Worm (Caenorhabditis elegans) whole organism, L1 larva: ENCODE measurements around the gene pac-1.

Experiments
- C04F5.9 ChIP-seq: sonication (generic microtip); optimal IDR thresholded peaks from 2 replicates; lab custom pipeline; 2016; ENCODE audit warnings: missing genetic modification characterization, missing compliant biosample characterization
- C16A3.4 ChIP-seq: fragments of 150-350 bp; optimal IDR thresholded peaks from 2 replicates; lab custom pipeline; 2014; ENCODE audit warnings: missing biosample characterization, missing genetic modification characterization
- F16B12.6 ChIP-seq: fragments of 150-350 bp; optimal IDR thresholded peaks from 2 replicates; lab custom pipeline; 2014; ENCODE audit warnings: missing biosample characterization, missing genetic modification characterization
- aha-1 ChIP-seq: fragments of 150-350 bp; optimal IDR thresholded peaks from 2 replicates; lab custom pipeline; 2014; ENCODE audit warnings: missing biosample characterization, missing genetic modification characterization
- alr-1 ChIP-seq: fragments of 200-800 bp; sonication (Bioruptor generic); optimal IDR thresholded peaks from 2 replicates; lab custom pipeline; 2018; ENCODE audit warnings: borderline replicate concordance, mild to moderate bottlenecking, missing genetic modification characterization, missing compliant biosample characterization
- aly-2 ChIP-seq: fragments of 150-350 bp; optimal IDR thresholded peaks from 2 replicates; lab custom pipeline; 2014; ENCODE audit warnings: missing biosample characterization, missing genetic modification characterization
- blmp-1 ChIP-seq: fragments of 150-350 bp; optimal IDR thresholded peaks from 2 replicates; lab custom pipeline; 2014; ENCODE audit warnings: missing biosample characterization, missing genetic modification characterization
- ceh-88 ChIP-seq: fragments of 200-800 bp; sonication (Bioruptor generic); IDR thresholded peaks from 2 replicates; pipeline ENCODE4 v1.3.6; 2022; ENCODE audit warnings: missing genetic modification characterization, missing compliant biosample characterization
- ces-1 ChIP-seq: fragments of 150-350 bp; optimal IDR thresholded peaks from 2 replicates; lab custom pipeline; 2014; ENCODE audit warnings: missing biosample characterization, missing genetic modification reagents, missing genetic modification characterization
- dpl-1 ChIP-seq, 3 experiments: fragments of 150-350 bp in 2 of 3; sonication (generic microtip) in 1 of 3; optimal IDR thresholded peaks; 2 replicates each; lab custom pipeline; 2014 to 2017; ENCODE audit warnings: missing biosample characterization in 3 of 3, missing genetic modification characterization in 3 of 3, missing genetic modification reagents in 3 of 3
- efl-1 ChIP-seq, 4 experiments: fragments of 150-350 bp; optimal IDR thresholded peaks in 3 of 4; peaks in 1 of 4; 1 replicate in 1 of 4; 2 replicates in 3 of 4; lab custom pipeline; 2014; ENCODE audit warnings: missing biosample characterization in 2 of 4, missing genetic modification characterization in 2 of 4, missing genetic modification reagents in 2 of 4
- efl-3 ChIP-seq: fragments of 200-800 bp; sonication (Bioruptor generic); optimal IDR thresholded peaks from 2 replicates; lab custom pipeline; 2018; ENCODE audit warnings: mild to moderate bottlenecking, missing genetic modification characterization, missing compliant biosample characterization
- egl-13 ChIP-seq: sonication (generic microtip); optimal IDR thresholded peaks from 2 replicates; lab custom pipeline; 2016; ENCODE audit warnings: missing genotype, missing genetic modification reagents, missing genetic modification characterization, missing compliant biosample characterization
- elt-3 ChIP-seq, 6 experiments: fragments of 150-350 bp in 1 of 6; sonication (generic microtip); optimal IDR thresholded peaks; 2 replicates each; lab custom pipeline; 2017 to 2018; ENCODE audit warnings: missing biosample characterization in 6 of 6, missing genetic modification characterization in 6 of 6, inconsistent platforms in 1 of 6
- fkh-4 ChIP-seq: sonication (generic microtip); optimal IDR thresholded peaks from 2 replicates; lab custom pipeline; 2016; ENCODE audit warnings: missing compliant biosample characterization, missing genetic modification characterization, borderline replicate concordance
- fkh-8 ChIP-seq: sonication (generic microtip); optimal IDR thresholded peaks from 2 replicates; lab custom pipeline; 2016; ENCODE audit warnings: mild to moderate bottlenecking, missing genetic modification characterization, missing compliant biosample characterization
- fos-1 ChIP-seq: fragments of 150-350 bp; optimal IDR thresholded peaks from 2 replicates; lab custom pipeline; 2014; ENCODE audit warnings: missing biosample characterization, missing genetic modification characterization
- grh-1 ChIP-seq: fragments of 200-800 bp; sonication (Bioruptor generic); IDR thresholded peaks from 2 replicates; pipeline ENCODE4 v1.3.6; 2022; ENCODE audit warnings: missing genetic modification reagents, missing genetic modification characterization, missing compliant biosample characterization
- hlh-17 ChIP-seq: fragments of 200-800 bp; sonication (Bioruptor generic); optimal IDR thresholded peaks from 2 replicates; lab custom pipeline; 2018; ENCODE audit warnings: missing genetic modification characterization, mild to moderate bottlenecking, missing compliant biosample characterization, moderate library complexity, borderline replicate concordance
- hlh-4 ChIP-seq: sonication (generic microtip); optimal IDR thresholded peaks from 2 replicates; lab custom pipeline; 2016; ENCODE audit warnings: mild to moderate bottlenecking, missing genetic modification characterization, missing compliant biosample characterization
- isw-1 ChIP-seq: fragments of 200-800 bp; sonication (Bioruptor generic); IDR thresholded peaks from 2 replicates; pipeline ENCODE4 v1.3.6; 2022; ENCODE audit warnings: missing genetic modification characterization, missing compliant biosample characterization
- jun-1 ChIP-seq: fragments of 150-350 bp; optimal IDR thresholded peaks from 2 replicates; lab custom pipeline; 2014; ENCODE audit warnings: missing biosample characterization, missing genetic modification reagents, missing genetic modification characterization
- lin-13 ChIP-seq: fragments of 150-350 bp; optimal IDR thresholded peaks from 2 replicates; lab custom pipeline; 2014; ENCODE audit warnings: missing biosample characterization, missing genetic modification reagents, missing genetic modification characterization
- lin-14 ChIP-seq: fragments of 200-800 bp; sonication (Bioruptor generic); optimal IDR thresholded peaks from 2 replicates; lab custom pipeline; 2018; ENCODE audit warnings: mild to moderate bottlenecking, missing genetic modification characterization, moderate library complexity, missing compliant biosample characterization
- lir-3 ChIP-seq: sonication (generic microtip); optimal IDR thresholded peaks from 2 replicates; lab custom pipeline; 2016; ENCODE audit warnings: mild to moderate bottlenecking, missing genetic modification characterization, moderate library complexity, missing compliant biosample characterization; ENCODE audit not compliant: poor library complexity
- lsy-2 ChIP-seq, 2 experiments: fragments of 150-350 bp; optimal IDR thresholded peaks; 2 replicates each; lab custom pipeline; 2014; ENCODE audit warnings: missing biosample characterization in 2 of 2, missing genetic modification characterization in 2 of 2
- mab-9 ChIP-seq: fragments of 200-800 bp; sonication (Bioruptor generic); IDR thresholded peaks from 2 replicates; pipeline ENCODE4 v1.3.6; 2022; ENCODE audit warnings: missing genetic modification reagents, missing genetic modification characterization, missing compliant biosample characterization
- mdl-1 ChIP-seq, 2 experiments: fragments of 150-350 bp; optimal IDR thresholded peaks; 2 replicates each; lab custom pipeline; 2014 to 2017; ENCODE audit warnings: missing biosample characterization in 2 of 2, missing genetic modification characterization in 2 of 2, inconsistent platforms in 1 of 2
- mef-2 ChIP-seq: fragments of 150-350 bp; optimal IDR thresholded peaks from 2 replicates; lab custom pipeline; 2014; ENCODE audit warnings: missing biosample characterization, missing genetic modification characterization
- mep-1 ChIP-seq: fragments of 150-350 bp; optimal IDR thresholded peaks from 2 replicates; lab custom pipeline; 2014; ENCODE audit warnings: missing biosample characterization, missing genetic modification characterization
- nhr-11 ChIP-seq: fragments of 150-350 bp; optimal IDR thresholded peaks from 2 replicates; lab custom pipeline; 2014; ENCODE audit warnings: missing biosample characterization, missing genetic modification characterization
- nhr-12 ChIP-seq: sonication (generic microtip); optimal IDR thresholded peaks from 2 replicates; lab custom pipeline; 2017; ENCODE audit warnings: missing biosample characterization, missing genetic modification characterization
- nhr-47 ChIP-seq: sonication (generic microtip); optimal IDR thresholded peaks from 2 replicates; lab custom pipeline; 2016; ENCODE audit warnings: mild to moderate bottlenecking, missing genetic modification characterization, moderate library complexity, missing compliant biosample characterization
- nhr-71 ChIP-seq: sonication (generic microtip); optimal IDR thresholded peaks from 2 replicates; lab custom pipeline; 2016; ENCODE audit warnings: mild to moderate bottlenecking, missing genetic modification characterization, moderate library complexity, missing compliant biosample characterization
- nhr-77 ChIP-seq: fragments of 150-350 bp; optimal IDR thresholded peaks from 2 replicates; lab custom pipeline; 2014; ENCODE audit warnings: missing biosample characterization, missing genetic modification characterization
- nhr-84 ChIP-seq: sonication (generic microtip); optimal IDR thresholded peaks from 2 replicates; lab custom pipeline; 2017; ENCODE audit warnings: missing biosample characterization, missing genetic modification characterization
- nhr-85 ChIP-seq: sonication (generic microtip); peaks from one replicate; lab custom pipeline; 2016; ENCODE audit warnings: missing genetic modification characterization, inconsistent platforms, missing compliant biosample characterization
- nhr-90 ChIP-seq: sonication (generic microtip); optimal IDR thresholded peaks from 2 replicates; lab custom pipeline; 2016; ENCODE audit warnings: mild to moderate bottlenecking, missing genetic modification characterization, missing compliant biosample characterization; ENCODE audit not compliant: poor library complexity
- pax-3 ChIP-seq: fragments of 200-800 bp; sonication (Bioruptor generic); optimal IDR thresholded peaks from 2 replicates; lab custom pipeline; 2018; ENCODE audit warnings: mild to moderate bottlenecking, missing genetic modification characterization, moderate library complexity, missing compliant biosample characterization
- pqm-1 ChIP-seq: sonication (generic microtip); optimal IDR thresholded peaks from 3 replicates; lab custom pipeline; 2017; ENCODE audit warnings: missing biosample characterization, missing genetic modification characterization
- skn-1 ChIP-seq: fragments of 150-350 bp; optimal IDR thresholded peaks from 2 replicates; lab custom pipeline; 2014; ENCODE audit warnings: missing biosample characterization, missing genetic modification characterization
- snpc-4 ChIP-seq: fragments of 150-350 bp; optimal IDR thresholded peaks from 2 replicates; lab custom pipeline; 2014; ENCODE audit warnings: missing biosample characterization, missing genetic modification characterization
- sox-4 ChIP-seq: sonication (generic microtip); optimal IDR thresholded peaks from 2 replicates; lab custom pipeline; 2016; ENCODE audit warnings: missing genetic modification characterization, missing compliant biosample characterization
- swsn-7 ChIP-seq: sonication (generic microtip); optimal IDR thresholded peaks from 2 replicates; lab custom pipeline; 2016; ENCODE audit warnings: missing genetic modification characterization, missing compliant biosample characterization
- tbx-2 ChIP-seq: sonication (generic microtip); optimal IDR thresholded peaks from 2 replicates; lab custom pipeline; 2016; ENCODE audit warnings: missing genetic modification characterization, missing compliant biosample characterization
- tlp-1 ChIP-seq: fragments of 150-350 bp; optimal IDR thresholded peaks from 2 replicates; lab custom pipeline; 2014; ENCODE audit warnings: missing biosample characterization, missing genetic modification characterization
- unc-130 ChIP-seq: fragments of 150-350 bp; optimal IDR thresholded peaks from 2 replicates; lab custom pipeline; 2017; ENCODE audit warnings: missing biosample characterization, missing genetic modification characterization, inconsistent platforms
- unc-62 ChIP-seq: fragments of 150-350 bp; optimal IDR thresholded peaks from 2 replicates; lab custom pipeline; 2014; ENCODE audit warnings: missing biosample characterization, missing genetic modification reagents, missing genetic modification characterization
- unc-86 ChIP-seq: sonication (generic microtip); optimal IDR thresholded peaks from 2 replicates; lab custom pipeline; 2016; ENCODE audit warnings: missing genetic modification characterization, missing compliant biosample characterization
- unc-98 ChIP-seq: fragments of 200-800 bp; sonication (Bioruptor generic); IDR thresholded peaks from 2 replicates; pipeline ENCODE4 v1.3.6; 2022; ENCODE audit warnings: missing genetic modification characterization, missing compliant biosample characterization
- vab-15 ChIP-seq: sonication (generic microtip); optimal IDR thresholded peaks from 2 replicates; lab custom pipeline; 2017; ENCODE audit warnings: missing genotype, mild to moderate bottlenecking, missing genetic modification characterization, missing compliant biosample characterization
- xbp-1 ChIP-seq: sonication (generic microtip); optimal IDR thresholded peaks from 2 replicates; lab custom pipeline; 2016; ENCODE audit warnings: missing genetic modification characterization, missing compliant biosample characterization
- ztf-4 ChIP-seq: fragments of 150-350 bp; optimal IDR thresholded peaks from 2 replicates; lab custom pipeline; 2014; ENCODE audit warnings: missing biosample characterization, missing genetic modification characterization

Gene pac-1

DNA sequence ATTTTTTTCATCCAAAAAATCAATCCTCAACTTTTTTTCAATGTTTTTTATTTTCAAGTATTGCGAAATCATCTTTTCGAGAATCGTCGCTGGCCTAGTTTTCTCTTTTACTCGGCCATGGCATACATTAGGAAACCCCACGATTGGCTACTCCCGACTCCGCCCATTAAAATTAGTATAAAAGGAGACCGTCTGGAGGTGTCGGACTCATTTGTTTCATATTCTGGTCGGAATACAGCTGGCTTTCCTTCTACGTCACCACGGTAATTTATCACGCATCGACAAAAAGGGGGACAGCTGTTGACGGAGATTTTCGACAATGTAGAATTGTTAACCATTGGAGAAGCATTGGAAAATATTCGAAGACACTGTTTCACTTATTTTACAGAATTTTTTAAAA, 34.2 kb downstream of the pac-1 start (continued):
- peak; percentile 86 for TF ChIP-seq xbp-1 (tag; lab: Kevin White, UChicago)
- peak; percentile 43 for TF ChIP-seq jun-1 (tag; lab: Kevin White, UChicago)
- no peak for TF ChIP-seq mef-2 (tag; lab: Kevin White, UChicago)
- TF ChIP-seq tbx-2 (tag; lab: Kevin White, UChicago), result peak; percentile 81
- TF ChIP-seq skn-1 (tag; lab: Kevin White, UChicago), result peak; percentile 73
- peak; percentile 97 for TF ChIP-seq nhr-85 (tag; lab: Kevin White, UChicago)
- TF ChIP-seq unc-86 (tag; lab: Kevin White, UChicago), result peak; percentile 86
- TF ChIP-seq mdl-1 (tag; optimal IDR thresholded peaks at IDR 0.05; lab: Kevin White, UChicago), result peak in 1 of 2 experiments; percentile 21
- no peak for TF ChIP-seq ceh-88 (GFP tag; lab: Robert Waterston, UW)
- peak; percentile 28 to 71 (median 41) for TF ChIP-seq dpl-1 (GFP tag; optimal IDR thresholded peaks at IDR 0.05; lab: Kevin White, UChicago)
- peak; percentile 17 for TF ChIP-seq sox-4 (tag; lab: Kevin White, UChicago)
- peak; percentile 64 for TF ChIP-seq blmp-1 (tag; lab: Kevin White, UChicago)
- peak; percentile 64 for TF ChIP-seq grh-1
- TF ChIP-seq swsn-7 (tag; lab: Kevin White, UChicago), result peak; percentile 81
- no peak for TF ChIP-seq unc-130 (tag; lab: Kevin White, UChicago)
- TF ChIP-seq mab-9 (GFP tag; lab: Robert Waterston, UW), result no peak
- peak; percentile 79 for TF ChIP-seq fkh-8
- TF ChIP-seq ztf-4 (tag; lab: Kevin White, UChicago), result no peak
- peak; percentile 87 for TF ChIP-seq nhr-71 (tag; lab: Kevin White, UChicago)
- TF ChIP-seq unc-98 (GFP tag; lab: Robert Waterston, UW), result no peak
- TF ChIP-seq alr-1 (tag; lab: Kevin White, UChicago), result no peak
- no peak for TF ChIP-seq nhr-77
- TF ChIP-seq hlh-4 (tag; lab: Kevin White, UChicago), result no peak
- no peak for TF ChIP-seq pqm-1
- peak; percentile 49 for TF ChIP-seq C04F5.9 (tag; lab: Kevin White, UChicago)
- peak; percentile 86 for TF ChIP-seq lin-14 (GFP tag; lab: Kevin White, UChicago)
- TF ChIP-seq egl-13 (tag; lab: Kevin White, UChicago), result peak; percentile 82
- peak; percentile 87 for TF ChIP-seq lsy-2 (tag; optimal IDR thresholded peaks at IDR 0.05; lab: Kevin White, UChicago)
- peak; percentile 83 for TF ChIP-seq mep-1 (tag; lab: Kevin White, UChicago)
- TF ChIP-seq nhr-11 (tag; lab: Kevin White, UChicago), result peak; percentile 22
- peak; percentile 88 for TF ChIP-seq lir-3 (tag; lab: Kevin White, UChicago)
- TF ChIP-seq vab-15, result no peak
- peak; percentile 85 for TF ChIP-seq nhr-47 (tag; lab: Kevin White, UChicago)
- peak; percentile 19 for TF ChIP-seq efl-3
- peak; percentile 83 for TF ChIP-seq fkh-4 (tag; lab: Kevin White, UChicago)
- no peak for TF ChIP-seq elt-3 (tag; optimal IDR thresholded peaks at IDR 0.05; lab: Kevin White, UChicago)
- TF ChIP-seq unc-62, result no peak
- TF ChIP-seq pax-3 (tag; lab: Kevin White, UChicago), result peak; percentile 65
- TF ChIP-seq fos-1, result no peak
- TF ChIP-seq tlp-1 (tag; lab: Kevin White, UChicago), result no peak
- peak; percentile 74 for TF ChIP-seq nhr-90
- no peak for TF ChIP-seq C16A3.4 (tag; lab: Kevin White, UChicago)
- no peak for TF ChIP-seq lin-13 (GFP tag; lab: Kevin White, UChicago)
- TF ChIP-seq F16B12.6 (tag; lab: Kevin White, UChicago), result no peak
- TF ChIP-seq ces-1, result no peak
- TF ChIP-seq aly-2, result peak; percentile 40
- no peak for TF ChIP-seq nhr-84 (tag; lab: Kevin White, UChicago)
- TF ChIP-seq efl-1 (optimal IDR thresholded peaks at IDR 0.05; lab: Kevin White, UChicago), result peak; percentile 58 to 66
- peak; percentile 68 to 94 for TF ChIP-seq efl-1 (GFP tag; optimal IDR thresholded peaks at IDR 0.05 in 1 of 2; lab: Kevin White, UChicago)
- TF ChIP-seq hlh-17 (GFP tag; lab: Kevin White, UChicago), result no peak
- peak; percentile 39 for TF ChIP-seq snpc-4 (tag; lab: Kevin White, UChicago)
- no peak for TF ChIP-seq nhr-12
- TF ChIP-seq aha-1 (tag; lab: Kevin White, UChicago), result no peak
- peak; percentile 83 for TF ChIP-seq isw-1 (GFP tag; lab: Robert Waterston, UW)
